Worm (Caenorhabditis elegans): Measurements from ENCODE around the gene srw-14.

The srw-14 gene

DNA sequence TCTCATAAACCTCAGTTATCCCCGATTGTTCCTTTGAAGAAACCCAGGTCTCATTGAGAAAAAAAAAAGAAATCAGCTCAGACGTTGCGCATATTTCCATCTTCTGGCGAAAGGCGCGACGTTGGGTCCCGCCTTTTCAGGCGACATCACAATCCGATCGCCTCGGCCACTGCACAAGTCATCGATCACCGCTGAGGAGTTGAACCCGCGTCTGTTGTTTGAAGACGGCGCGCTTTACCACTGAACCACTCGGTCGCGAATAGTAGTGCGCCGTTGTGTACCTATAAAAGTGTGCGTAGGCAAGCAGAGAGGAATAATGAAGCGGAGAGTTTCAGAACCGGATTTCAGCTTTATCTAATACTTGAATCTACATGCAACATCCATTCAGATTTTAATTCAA lies 34.8 kb upstream of the srw-14 start, which contains the start of gene Y75B12B.11 (continued):
- TF ChIP-seq dpl-1 (GFP tag; optimal IDR thresholded peaks at IDR 0.05) (peak; percentile 68), attf-4 (tag; optimal IDR thresholded peaks at IDR 0.05) (no peak), rbr-2 (tag; optimal IDR thresholded peaks at IDR 0.05) (peak; percentile 80), spr-3 (GFP tag; optimal IDR thresholded peaks at IDR 0.05) (peak; percentile 93), lin-29 (GFP tag; IDR thresholded peaks at IDR 0.05) (peak; percentile 85), F49E8.2 (tag; optimal IDR thresholded peaks at IDR 0.05; ENCODE audit: borderline replicate concordance) (peak; percentile 96), snpc-1.2 (GFP tag; IDR thresholded peaks at IDR 0.05) (peak; percentile 94), unc-39 (tag; optimal IDR thresholded peaks at IDR 0.05) (no peak), R02D3.7 (tag; optimal IDR thresholded peaks at IDR 0.05) (no peak), mdt-29 (GFP tag; IDR thresholded peaks at IDR 0.05) (peak; percentile 79), snpc-4 (tag; optimal IDR thresholded peaks at IDR 0.05) (no peak), hif-1 (tag; optimal IDR thresholded peaks at IDR 0.05) (peak; percentile 39 to 66), nhr-102 (tag; optimal IDR thresholded peaks at IDR 0.05) (peak; percentile 93), hlh-11 (tag; optimal IDR thresholded peaks at IDR 0.05) (peak; percentile 76), skn-1 (tag; optimal IDR thresholded peaks at IDR 0.05) (no peak), hlh-30 (tag; optimal IDR thresholded peaks at IDR 0.05; ENCODE audit: insufficient read depth) (peak; percentile 78), pqm-1 (tag; optimal IDR thresholded peaks at IDR 0.05) (peak; percentile 7), php-3 (GFP tag; IDR thresholded peaks at IDR 0.05) (peak; percentile 93), hmg-1.1 (GFP tag; IDR thresholded peaks at IDR 0.05) (peak; percentile 92), aly-2 (tag; optimal IDR thresholded peaks at IDR 0.05) (peak; percentile 92), F10B5.3 (tag; optimal IDR thresholded peaks at IDR 0.05) (peak; percentile 85), ztf-11 (tag; optimal IDR thresholded peaks at IDR 0.05) (no peak), saeg-2 (GFP tag; IDR thresholded peaks at IDR 0.05) (peak; percentile 92), tag-97 (GFP tag; IDR thresholded peaks at IDR 0.05) (no peak), dve-1 (tag; optimal IDR thresholded peaks at IDR 0.05; ENCODE audit: insufficient read depth) (peak; percentile 93), mep-1 (tag; optimal IDR thresholded peaks at IDR 0.05) (peak; percentile 92), lsy-2 (tag; optimal IDR thresholded peaks at IDR 0.05) (peak in 1 of 2 experiments; percentile 79), ama-1 (optimal IDR thresholded peaks at IDR 0.05) (peak; percentile 82), daf-12 (tag; optimal IDR thresholded peaks at IDR 0.05) (no peak), nhr-11 (tag; optimal IDR thresholded peaks at IDR 0.05) (peak; percentile 55), dmd-6 (GFP tag; IDR thresholded peaks at IDR 0.05) (peak; percentile 80), fkh-10 (GFP tag; optimal IDR thresholded peaks at IDR 0.05) (no peak), T20F7.1 (GFP tag; optimal IDR thresholded peaks at IDR 0.05) (peak; percentile 77), nhr-237 (tag; optimal IDR thresholded peaks at IDR 0.05) (no peak), daf-19 (GFP tag; conservative IDR thresholded peaks at IDR 0.05) (peak; percentile 90), lin-38 (GFP tag; IDR thresholded peaks at IDR 0.05) (peak; percentile 96), ceh-20 (GFP tag; IDR thresholded peaks at IDR 0.05) (peak; percentile 89), zip-2 (tag; optimal IDR thresholded peaks at IDR 0.05) (peak; percentile 45), nhr-77 (tag; optimal IDR thresholded peaks at IDR 0.05) (peak; percentile 58), mxl-2 (GFP tag; conservative IDR thresholded peaks at IDR 0.05) (peak; percentile 90), egl-43 (GFP tag; IDR thresholded peaks at IDR 0.05) (peak; percentile 99), unc-62 (GFP tag; optimal IDR thresholded peaks at IDR 0.05 in 1 of 2) (no peak), unc-62 (tag; optimal IDR thresholded peaks at IDR 0.05) (no peak), daf-16 (GFP tag; optimal IDR thresholded peaks at IDR 0.05) (peak; percentile 88 to 98), daf-16 (tag; optimal IDR thresholded peaks at IDR 0.05) (peak; percentile 84), set-16 (GFP tag; IDR thresholded peaks at IDR 0.05) (peak; percentile 85), madf-9 (GFP tag; conservative IDR thresholded peaks at IDR 0.05) (peak; percentile 91), ceh-28 (tag; optimal IDR thresholded peaks at IDR 0.05) (no peak), mes-2 (tag; optimal IDR thresholded peaks at IDR 0.05; ENCODE audit: poor library complexity, severe bottlenecking) (peak; percentile 93), zag-1 (tag; optimal IDR thresholded peaks at IDR 0.05) (no peak), ces-1 (GFP tag; optimal IDR thresholded peaks at IDR 0.05) (no peak), lim-7 (GFP tag; IDR thresholded peaks at IDR 0.05) (peak; percentile 98), nhr-111 (GFP tag; optimal IDR thresholded peaks at IDR 0.05) (peak; percentile 98)
